Worm (Caenorhabditis elegans): ENCODE measurements around the gene K01D12.10.

- TF ChIP-seq him-1 (tag; optimal IDR thresholded peaks at IDR 0.05), result no peak
- no peak for TF ChIP-seq W03F9.2 (tag; optimal IDR thresholded peaks at IDR 0.05)
These were observed 34.6 kb upstream of the K01D12.10 start, which contains the start of gene F23H12.7 for ce11 chrV:12371386-12371785.

All from whole organism, L4/young adult.